Fruit fly (Drosophila melanogaster): ENCODE data around the gene CG1136.

dm6 chr3L:4083442-4083841, 37.0 kb downstream of the CG1136 start:
- TF ChIP-seq CG33017 (tag; optimal IDR thresholded peaks at IDR 0.05): no peak
- TF ChIP-seq toe (GFP tag; optimal IDR thresholded peaks at IDR 0.05): no peak
- TF ChIP-seq CG5204 (GFP tag; optimal IDR thresholded peaks at IDR 0.05): no peak

Measured in whole organism, adult.